Worm (Caenorhabditis elegans): Measurements from ENCODE around the gene acsd-1.

ce11 chrIII:1166388-1166787 lies 50.1 kb downstream of the acsd-1 start:
- TF ChIP-seq unc-39 (tag; optimal IDR thresholded peaks at IDR 0.05) (no peak), ztf-4 (tag; optimal IDR thresholded peaks at IDR 0.05) (no peak)
